Fruit fly (Drosophila melanogaster) whole organism, embryonic: ENCODE measurements around the gene Cypl.

ENCODE experiments used
- Atf3 ChIP-seq: fragments of 200-800 bp; sonication (Bioruptor generic); optimal IDR thresholded peaks from 3 replicates; lab custom pipeline; 2016; ENCODE audit warnings: missing biosample characterization, missing genetic modification characterization
- BEAF-32 ChIP-seq: fragments of 200-800 bp; sonication (Bioruptor generic); optimal IDR thresholded peaks from 3 replicates; lab custom pipeline; 2017; ENCODE audit warnings: missing biosample characterization, missing genetic modification characterization, mild to moderate bottlenecking, moderate library complexity, missing genetic modification reagents
- BtbVII ChIP-seq: fragments of 200-800 bp; sonication (Bioruptor generic); optimal IDR thresholded peaks from 3 replicates; lab custom pipeline; 2017; ENCODE audit warnings: missing biosample characterization, mild to moderate bottlenecking, missing genetic modification characterization
- CG12236 ChIP-seq: fragments of 200-800 bp; sonication (Bioruptor generic); optimal IDR thresholded peaks from 2 replicates; lab custom pipeline; 2016; ENCODE audit warnings: missing biosample characterization, missing genetic modification characterization
- CG13424 ChIP-seq: fragments of 200-800 bp; sonication (Bioruptor generic); optimal IDR thresholded peaks from 2 replicates; lab custom pipeline; 2019; ENCODE audit warnings: missing biosample characterization, mild to moderate bottlenecking, missing genetic modification characterization, moderate library complexity
- CG17328 ChIP-seq: fragments of 200-800 bp; sonication (Bioruptor generic); IDR thresholded peaks from 2 replicates; pipeline ENCODE4 v1.3.6; 2022; ENCODE audit warnings: missing biosample characterization, missing genetic modification characterization
- CG17802 ChIP-seq: fragments of 200-800 bp; sonication (Bioruptor generic); optimal IDR thresholded peaks from 2 replicates; lab custom pipeline; 2018; ENCODE audit warnings: missing biosample characterization, mild to moderate bottlenecking, missing genetic modification characterization, moderate library complexity
- CG2199 ChIP-seq: fragments of 200-800 bp; sonication (Bioruptor generic); IDR thresholded peaks from 3 replicates; pipeline ENCODE4 v1.3.6; 2022; ENCODE audit warnings: missing biosample characterization, missing genetic modification characterization
- CG2678 ChIP-seq: fragments of 200-800 bp; sonication (Bioruptor generic); optimal IDR thresholded peaks from 3 replicates; lab custom pipeline; 2019; ENCODE audit warnings: missing biosample characterization, mild to moderate bottlenecking, missing genetic modification characterization, moderate library complexity
- CG2875 ChIP-seq: fragments of 200-800 bp; sonication (Bioruptor generic); optimal IDR thresholded peaks from 2 replicates; lab custom pipeline; 2017; ENCODE audit warnings: missing biosample characterization, mild to moderate bottlenecking, missing genetic modification characterization, missing genetic modification reagents
- CG32772 ChIP-seq: fragments of 200-800 bp; sonication (Bioruptor generic); IDR thresholded peaks from 2 replicates; pipeline ENCODE4 v1.3.6; 2022; ENCODE audit warnings: missing biosample characterization, missing genetic modification characterization
- CG4360 ChIP-seq: fragments of 200-800 bp; sonication (Bioruptor generic); IDR thresholded peaks from 2 replicates; pipeline ENCODE4 v1.3.6; 2022; ENCODE audit warnings: missing biosample characterization, missing genetic modification characterization
- CG4404 ChIP-seq: fragments of 200-800 bp; sonication (Bioruptor generic); IDR thresholded peaks from 2 replicates; pipeline ENCODE4 v1.3.6; 2022; ENCODE audit warnings: missing biosample characterization, missing genetic modification characterization
- CG4424 ChIP-seq: fragments of 200-800 bp; sonication (Bioruptor generic); optimal IDR thresholded peaks from 3 replicates; lab custom pipeline; 2016; ENCODE audit warnings: missing biosample characterization, missing genetic modification characterization
- CG6689 ChIP-seq: fragments of 200-800 bp; sonication (Bioruptor generic); IDR thresholded peaks from 2 replicates; pipeline ENCODE4 v1.3.6; 2022; ENCODE audit warnings: missing biosample characterization, missing genetic modification characterization
- CG6765 ChIP-seq: fragments of 200-800 bp; sonication (Bioruptor generic); optimal IDR thresholded peaks from 3 replicates; lab custom pipeline; 2017; ENCODE audit warnings: missing biosample characterization, mild to moderate bottlenecking, missing genetic modification characterization
- CHES-1-like ChIP-seq: fragments of 200-800 bp; sonication (Bioruptor generic); optimal IDR thresholded peaks from 2 replicates; lab custom pipeline; 2016; ENCODE audit warnings: missing biosample characterization, missing genetic modification characterization
- D ChIP-seq, 2 experiments: fragments of 200-800 bp in 1 of 2; fragments of >200 bp in 1 of 2; sonication (Bioruptor generic) in 1 of 2; optimal IDR thresholded peaks; 2 replicates in 1 of 2; 3 replicates in 1 of 2; lab custom pipeline; 2017; ENCODE audit warnings: mild to moderate bottlenecking in 1 of 2, missing biosample characterization in 1 of 2, missing genetic modification characterization in 1 of 2, missing genetic modification reagents in 1 of 2
- Dip3 ChIP-seq: fragments of 200-800 bp; sonication (Bioruptor generic); optimal IDR thresholded peaks from 3 replicates; lab custom pipeline; 2016; ENCODE audit warnings: missing biosample characterization, missing genetic modification characterization
- Eip74EF ChIP-seq, 2 experiments: fragments of 200-800 bp in 1 of 2; fragments of >200 bp in 1 of 2; sonication (Bioruptor generic) in 1 of 2; optimal IDR thresholded peaks; 2 replicates each; lab custom pipeline; 2017 to 2019; ENCODE audit warnings: missing biosample characterization in 2 of 2, missing genetic modification characterization in 2 of 2, mild to moderate bottlenecking in 1 of 2, moderate library complexity in 1 of 2
- Fer2 ChIP-seq: fragments of 200-800 bp; sonication (Bioruptor generic); optimal IDR thresholded peaks from 2 replicates; lab custom pipeline; 2018; ENCODE audit warnings: missing biosample characterization, mild to moderate bottlenecking, missing genetic modification characterization, moderate library complexity
- GATAe ChIP-seq: fragments of 200-800 bp; sonication (Bioruptor generic); conservative IDR thresholded peaks from 2 replicates; pipeline ENCODE4 v1.3.6; 2022; ENCODE audit warnings: missing biosample characterization, missing genetic modification characterization
- HLH4C ChIP-seq: fragments of 200-800 bp; sonication (Bioruptor generic); IDR thresholded peaks from 3 replicates; pipeline ENCODE4 v1.3.6; 2022; ENCODE audit warnings: missing biosample characterization, missing genetic modification characterization; ENCODE audit not compliant: partially characterized antibody
- HmgD ChIP-seq: fragments of 200-800 bp; sonication (Bioruptor generic); optimal IDR thresholded peaks from 3 replicates; lab custom pipeline; 2016; ENCODE audit warnings: missing biosample characterization, missing genetic modification characterization
- Hmr ChIP-seq: fragments of 200-800 bp; sonication (Bioruptor generic); optimal IDR thresholded peaks from 3 replicates; lab custom pipeline; 2017; ENCODE audit warnings: mild to moderate bottlenecking, missing biosample characterization, missing genetic modification reagents, missing genetic modification characterization
- Hsf ChIP-seq: fragments of 200-800 bp; sonication (Bioruptor generic); optimal IDR thresholded peaks from 3 replicates; lab custom pipeline; 2016; ENCODE audit warnings: missing biosample characterization, missing genetic modification characterization
- Kr ChIP-seq: fragments of 200-800 bp; sonication (Bioruptor generic); optimal IDR thresholded peaks from 2 replicates; lab custom pipeline; 2017; ENCODE audit warnings: missing biosample characterization, mild to moderate bottlenecking, missing genetic modification characterization
- Max ChIP-seq: fragments of 200-800 bp; sonication (Bioruptor generic); optimal IDR thresholded peaks from 2 replicates; lab custom pipeline; 2016; ENCODE audit warnings: missing biosample characterization, mild to moderate bottlenecking, missing genetic modification characterization
- Ssrp ChIP-seq: fragments of 200-800 bp; sonication (Bioruptor generic); optimal IDR thresholded peaks from 2 replicates; lab custom pipeline; 2018; ENCODE audit warnings: missing biosample characterization, mild to moderate bottlenecking, missing genetic modification characterization, moderate library complexity
- Taf1 ChIP-seq: fragments of 200-800 bp; sonication (Bioruptor generic); IDR thresholded peaks from 2 replicates; pipeline ENCODE4 v1.3.6; 2022; ENCODE audit warnings: missing biosample characterization, missing genetic modification characterization
- Usf ChIP-seq: fragments of 200-800 bp; sonication (Bioruptor generic); optimal IDR thresholded peaks from 2 replicates; lab custom pipeline; 2017; ENCODE audit warnings: missing genotype, missing biosample characterization, missing genetic modification characterization
- abd-A ChIP-seq: fragments of 200-800 bp; sonication (Bioruptor generic); optimal IDR thresholded peaks from 3 replicates; lab custom pipeline; 2019; ENCODE audit warnings: missing biosample characterization, mild to moderate bottlenecking, missing genetic modification characterization, moderate library complexity
- bcd ChIP-seq: fragments of 200-800 bp; sonication (Bioruptor generic); optimal IDR thresholded peaks from 2 replicates; lab custom pipeline; 2017; ENCODE audit warnings: missing biosample characterization, mild to moderate bottlenecking, missing genetic modification characterization
- bowl ChIP-seq: fragments of 200-800 bp; sonication (Bioruptor generic); IDR thresholded peaks from 2 replicates; pipeline ENCODE4 v1.3.6; 2022; ENCODE audit warnings: missing biosample characterization, missing genetic modification characterization
- danr ChIP-seq: fragments of 200-800 bp; sonication (Bioruptor generic); IDR thresholded peaks from 2 replicates; pipeline ENCODE4 v1.3.6; 2022; ENCODE audit warnings: missing biosample characterization, missing genetic modification characterization
- dmrt11E ChIP-seq: fragments of 200-800 bp; sonication (Bioruptor generic); optimal IDR thresholded peaks from 3 replicates; lab custom pipeline; 2018; ENCODE audit warnings: missing biosample characterization, mild to moderate bottlenecking, missing genetic modification characterization, moderate library complexity
- ems ChIP-seq: fragments of 200-800 bp; sonication (Bioruptor generic); optimal IDR thresholded peaks from 3 replicates; lab custom pipeline; 2016; ENCODE audit warnings: missing biosample characterization, missing genetic modification characterization
- fd102C ChIP-seq: fragments of 200-800 bp; sonication (Bioruptor generic); optimal IDR thresholded peaks from 2 replicates; lab custom pipeline; 2018; ENCODE audit warnings: missing biosample characterization, mild to moderate bottlenecking, missing genetic modification characterization, moderate library complexity
- gce ChIP-seq: fragments of 200-800 bp; sonication (Bioruptor generic); IDR thresholded peaks from 3 replicates; pipeline ENCODE4 v1.3.6; 2022; ENCODE audit warnings: missing biosample characterization, missing genetic modification characterization
- h ChIP-seq: fragments of >200 bp; optimal IDR thresholded peaks from 2 replicates; lab custom pipeline; 2017
- ham ChIP-seq: fragments of 200-800 bp; sonication (Bioruptor generic); IDR thresholded peaks from 2 replicates; pipeline ENCODE4 v1.3.6; 2022; ENCODE audit warnings: missing biosample characterization, missing genetic modification characterization
- kah ChIP-seq: fragments of 200-800 bp; sonication (Bioruptor generic); optimal IDR thresholded peaks from 2 replicates; lab custom pipeline; 2018; ENCODE audit warnings: missing biosample characterization, mild to moderate bottlenecking, missing genetic modification characterization
- mld ChIP-seq: fragments of 200-800 bp; sonication (Bioruptor generic); IDR thresholded peaks from 3 replicates; pipeline ENCODE4 v1.3.6; 2022; ENCODE audit warnings: missing biosample characterization, missing genetic modification characterization; ENCODE audit not compliant: partially characterized antibody
- nerfin-2 ChIP-seq: fragments of 200-800 bp; sonication (Bioruptor generic); IDR thresholded peaks from 2 replicates; pipeline ENCODE4 v1.3.6; 2022; ENCODE audit warnings: missing biosample characterization, missing genetic modification characterization; ENCODE audit not compliant: partially characterized antibody
- pb ChIP-seq: fragments of 200-800 bp; sonication (Bioruptor generic); optimal IDR thresholded peaks from 3 replicates; lab custom pipeline; 2016; ENCODE audit warnings: missing biosample characterization, missing genetic modification characterization
- salm ChIP-seq: fragments of 200-800 bp; sonication (Bioruptor generic); optimal IDR thresholded peaks from 2 replicates; lab custom pipeline; 2018; ENCODE audit warnings: missing biosample characterization, mild to moderate bottlenecking, missing genetic modification characterization
- toy ChIP-seq: fragments of 200-800 bp; sonication (Bioruptor generic); IDR thresholded peaks from 2 replicates; pipeline ENCODE4 v1.3.6; 2022; ENCODE audit warnings: missing biosample characterization, missing genetic modification characterization
- ttk ChIP-seq: fragments of 200-800 bp; sonication (Bioruptor generic); IDR thresholded peaks from 2 replicates; pipeline ENCODE4 v2.1.2; 2022; ENCODE audit warnings: missing biosample characterization, missing genetic modification characterization
- vvl ChIP-seq: fragments of 200-800 bp; sonication (Bioruptor generic); IDR thresholded peaks from 2 replicates; pipeline ENCODE4 v1.3.6; 2022; ENCODE audit warnings: missing biosample characterization, missing genetic modification characterization

Gene Cypl

DNA sequence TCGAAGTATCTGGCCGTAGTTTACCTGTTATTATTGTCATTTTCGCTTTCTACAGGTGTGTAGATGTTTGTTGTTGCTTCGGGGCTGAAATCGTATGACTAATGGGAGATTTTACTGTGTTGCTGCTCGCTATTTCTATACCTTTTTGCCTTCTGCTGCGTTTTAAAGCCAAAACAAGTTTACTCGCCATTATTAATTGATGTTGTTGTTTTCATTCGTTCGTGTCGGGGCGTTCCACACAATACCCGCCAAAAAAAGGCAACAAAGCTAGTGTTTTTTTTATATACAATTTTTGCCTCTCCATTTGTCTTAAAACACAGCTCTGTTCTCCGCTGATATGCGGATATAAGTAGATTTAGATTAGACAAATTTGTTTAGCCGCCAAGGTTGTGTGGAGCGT lies 12.6 kb upstream of the Cypl start (continued):
- TF ChIP-seq dmrt11E (no peak), CG4424 (no peak), Kr (GFP tag; lab: Kevin White, UChicago) (no peak), Eip74EF (GFP tag; optimal IDR thresholded peaks at IDR 0.05; lab: Kevin White, UChicago) (peak in 1 of 2 experiments; percentile 32), D (optimal IDR thresholded peaks at IDR 0.05; lab: Kevin White, UChicago) (no peak), D (GFP tag; optimal IDR thresholded peaks at IDR 0.05; lab: Kevin White, UChicago) (no peak)
- TF ChIP-seq, all 482 proteins: peak for 6

DNA sequence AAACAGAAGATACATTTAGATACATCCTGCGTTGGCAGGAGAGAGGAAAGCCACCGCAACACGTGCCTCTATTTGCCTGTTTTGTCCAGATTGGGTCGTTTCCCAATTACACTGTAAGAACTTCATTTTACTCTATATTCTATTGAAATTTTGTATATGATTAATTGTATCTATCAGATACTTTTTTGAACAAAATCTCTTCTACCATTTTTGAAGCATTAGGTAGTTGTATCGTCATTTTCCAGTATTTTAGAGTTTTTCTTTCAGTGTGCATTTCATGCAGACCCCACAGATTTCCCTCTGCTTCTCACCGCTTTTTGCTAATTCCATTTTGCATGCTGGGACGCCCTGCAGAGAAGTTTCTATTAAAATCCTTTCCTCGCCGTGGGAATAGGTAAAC lies 11.8 kb upstream of the Cypl start:
- peak; percentile 10 for TF ChIP-seq kah (GFP tag; lab: Kevin White, UChicago)
- no peak for TF ChIP-seq mld (GFP tag; lab: Robert Waterston, UW)
- TF ChIP-seq CG6765 = no peak
- TF ChIP-seq bowl (GFP tag; lab: Robert Waterston, UW) = no peak
- TF ChIP-seq h = no peak
- no peak for TF ChIP-seq ems (GFP tag; lab: Kevin White, UChicago)
- no peak for TF ChIP-seq fd102C (GFP tag; lab: Kevin White, UChicago)
- no peak for TF ChIP-seq pb (GFP tag; lab: Kevin White, UChicago)
- TF ChIP-seq CG2875 = peak; percentile 0
- TF ChIP-seq Hsf (GFP tag; lab: Kevin White, UChicago) = peak; percentile 51
- TF ChIP-seq Ssrp (tag; lab: Kevin White, UChicago) = peak; percentile 16
- TF ChIP-seq HmgD (GFP tag; lab: Kevin White, UChicago) = no peak
- no peak for TF ChIP-seq abd-A (tag; lab: Kevin White, UChicago)
- TF ChIP-seq CG32772 = peak; percentile 51; the same call in 1 of the 2 replicates
- TF ChIP-seq CG12236 (GFP tag; lab: Kevin White, UChicago) = no peak
- TF ChIP-seq gce (GFP tag; lab: Robert Waterston, UW) = no peak
- no peak for TF ChIP-seq ham
- TF ChIP-seq CG2678 (tag; lab: Kevin White, UChicago) = peak; percentile 65
- peak; percentile 63 for TF ChIP-seq CG6689 (GFP tag; lab: Robert Waterston, UW)
- TF ChIP-seq HLH4C = no peak
- peak; percentile 8 for TF ChIP-seq bcd (GFP tag; lab: Kevin White, UChicago)
- peak; percentile 45; the same call in 1 of the 2 replicates for TF ChIP-seq ttk
- no peak for TF ChIP-seq nerfin-2 (GFP tag; lab: Robert Waterston, UW)
- TF ChIP-seq Usf (GFP tag; lab: Kevin White, UChicago) = no peak
- TF ChIP-seq vvl = peak; percentile 80
- peak; percentile 16 for TF ChIP-seq Dip3 (GFP tag; lab: Kevin White, UChicago)
- TF ChIP-seq CG2199 = no peak
- no peak for TF ChIP-seq GATAe (GFP tag; lab: Robert Waterston, UW)
- TF ChIP-seq Atf3 (GFP tag; lab: Kevin White, UChicago) = no peak
- TF ChIP-seq CG17328 (GFP tag; lab: Robert Waterston, UW) = peak; percentile 51; the same call in 1 of the 2 replicates
- no peak for TF ChIP-seq toy (GFP tag; lab: Robert Waterston, UW)
- no peak for TF ChIP-seq Taf1 (GFP tag; lab: Robert Waterston, UW)
- TF ChIP-seq BEAF-32 (GFP tag; lab: Kevin White, UChicago) = no peak
- no peak for TF ChIP-seq Fer2 (tag; lab: Kevin White, UChicago)
- TF ChIP-seq CG4360 (GFP tag; lab: Robert Waterston, UW) = no peak
- no peak for TF ChIP-seq BtbVII (GFP tag; lab: Kevin White, UChicago)
- no peak for TF ChIP-seq Max
- peak; percentile 13 for TF ChIP-seq CHES-1-like (GFP tag; lab: Kevin White, UChicago)
- peak; percentile 39 for TF ChIP-seq CG13424 (tag; lab: Kevin White, UChicago)
- 0 out of 2 replicates have a peak, but pooled peaks have one; percentile 25 for TF ChIP-seq danr
- no peak for TF ChIP-seq CG17802 (tag; lab: Kevin White, UChicago)
- no peak for TF ChIP-seq salm (tag; lab: Kevin White, UChicago)
- no peak for TF ChIP-seq CG4404 (GFP tag; lab: Robert Waterston, UW)
- TF ChIP-seq Hmr (GFP tag; lab: Kevin White, UChicago) = peak; percentile 59
